Fruit fly (Drosophila melanogaster): Measurements from ENCODE around the gene CASK.

- no peak for TF ChIP-seq CG12942 (GFP tag; optimal IDR thresholded peaks at IDR 0.05)
- TF ChIP-seq chinmo (GFP tag; IDR thresholded peaks at IDR 0.05; ENCODE audit: partially characterized antibody): no peak
- no peak for TF ChIP-seq MBD-R2 (GFP tag; IDR thresholded peaks at IDR 0.05)
- no peak for TF ChIP-seq CG30020 (tag; optimal IDR thresholded peaks at IDR 0.05)
- no peak for TF ChIP-seq ash1 (GFP tag; optimal IDR thresholded peaks at IDR 0.05)
- TF ChIP-seq tio (GFP tag; optimal IDR thresholded peaks at IDR 0.05): no peak
- TF ChIP-seq mld (GFP tag; IDR thresholded peaks at IDR 0.05; ENCODE audit: partially characterized antibody): no peak
- no peak for TF ChIP-seq CG11093 (GFP tag; IDR thresholded peaks at IDR 0.05)
These were observed 68.5 kb downstream of the CASK start, which contains the start of gene CG31198 for dm6 chr3R:21753974-21754373.
